Worm (Caenorhabditis elegans) whole organism, late embryonic: Measurements from ENCODE around the gene C45B11.2.

Source experiments
- eyg-1 ChIP-seq: sonication (generic microtip); optimal IDR thresholded peaks from 2 replicates; lab custom pipeline; 2016; ENCODE audit warnings: missing genotype, missing genetic modification characterization, missing compliant biosample characterization
- fax-1 ChIP-seq: sonication (generic microtip); optimal IDR thresholded peaks from 2 replicates; lab custom pipeline; 2016; ENCODE audit warnings: missing genotype, missing genetic modification characterization, missing compliant biosample characterization
- pax-1 ChIP-seq: fragments of 150-350 bp; optimal IDR thresholded peaks from 2 replicates; lab custom pipeline; 2014; ENCODE audit warnings: missing biosample characterization, missing genetic modification characterization
- pha-4 ChIP-seq: fragments of 150-350 bp; optimal IDR thresholded peaks from 2 replicates; lab custom pipeline; 2018; ENCODE audit warnings: missing biosample characterization, missing genetic modification reagents, missing genetic modification characterization
- ref-2 ChIP-seq: sonication (generic microtip); optimal IDR thresholded peaks from 2 replicates; lab custom pipeline; 2016; ENCODE audit warnings: missing genetic modification characterization, missing compliant biosample characterization
- sdc-2 ChIP-seq: sonication (generic microtip); optimal IDR thresholded peaks from 2 replicates; lab custom pipeline; 2016; ENCODE audit warnings: missing genotype, missing genetic modification characterization, missing compliant biosample characterization
- zip-5 ChIP-seq: sonication (generic microtip); optimal IDR thresholded peaks from 2 replicates; lab custom pipeline; 2016; ENCODE audit warnings: missing genetic modification characterization, missing compliant biosample characterization

ce11 chrV:11033241-11033640 lies 9.3 kb upstream of the C45B11.2 start:
- no peak for TF ChIP-seq fax-1 (tag; lab: Kevin White, UChicago)
- no peak for TF ChIP-seq pha-4 (tag; lab: Kevin White, UChicago)
- no peak for TF ChIP-seq ref-2 (tag; lab: Kevin White, UChicago)
- no peak for TF ChIP-seq zip-5 (tag; lab: Kevin White, UChicago)
- no peak for TF ChIP-seq eyg-1 (tag; lab: Kevin White, UChicago)
- no peak for TF ChIP-seq pax-1 (tag; lab: Kevin White, UChicago)
- TF ChIP-seq sdc-2 (tag; lab: Kevin White, UChicago) = no peak
